Worm (Caenorhabditis elegans): ENCODE results near the gene pqn-37.

Gene pqn-37

DNA sequence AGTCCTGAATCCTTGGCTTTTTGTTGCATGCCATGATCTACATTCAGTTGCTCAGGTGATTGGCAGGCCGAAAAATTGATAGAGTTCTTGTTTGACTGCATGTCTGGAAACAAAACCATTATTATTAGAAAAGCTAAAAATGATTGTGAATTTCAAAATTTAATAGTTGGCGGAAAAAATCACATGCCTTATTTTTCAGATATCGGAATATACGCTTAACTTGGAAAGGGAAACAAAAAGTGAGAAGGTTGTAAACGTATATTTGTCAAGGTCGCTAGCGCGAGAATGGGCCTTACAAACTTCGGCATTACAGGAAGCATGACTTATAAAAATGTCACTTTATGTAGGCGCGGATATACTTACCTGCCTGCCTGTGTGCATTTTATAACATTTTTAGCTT is 21.3 kb upstream of the pqn-37 start, which contains the start of gene K09C4.9:
Gene K09C4.9, minus strand, starts transcription at position 101 of the 400 bp plus-strand sequence.
- TF ChIP-seq nhr-43 (tag; optimal IDR thresholded peaks at IDR 0.05; ENCODE audit: poor library complexity, severe bottlenecking): no peak

DNA sequence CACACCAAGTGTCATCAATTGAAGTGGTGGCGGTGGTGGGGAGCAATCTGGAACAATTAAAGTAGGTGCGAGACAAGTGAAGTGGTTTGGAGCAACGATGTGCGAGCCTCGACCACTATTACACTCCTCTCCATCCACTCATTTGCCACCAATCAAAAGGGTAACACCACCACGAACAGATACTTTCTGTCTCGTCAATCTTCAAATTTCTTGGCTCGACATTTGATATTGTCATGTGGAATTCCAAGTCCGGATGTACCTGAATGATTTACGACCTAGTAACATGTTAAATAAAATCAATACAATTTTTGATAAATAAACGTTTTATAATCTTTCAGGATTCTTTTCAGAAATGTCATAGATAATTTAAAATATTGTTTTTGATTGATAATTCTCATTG is 20.5 kb upstream of the pqn-37 start, which contains the start of gene sul-1:
Gene sul-1, minus strand, starts transcription at position 101 of the 400 bp plus-strand sequence.
- no peak for TF ChIP-seq ceh-9 (tag; optimal IDR thresholded peaks at IDR 0.05)
- TF ChIP-seq daf-12 (tag; optimal IDR thresholded peaks at IDR 0.05): no peak
- TF ChIP-seq nhr-12 (tag; optimal IDR thresholded peaks at IDR 0.05): no peak
- no peak for TF ChIP-seq lin-15B (tag; optimal IDR thresholded peaks at IDR 0.05)
- TF ChIP-seq unc-39 (tag; optimal IDR thresholded peaks at IDR 0.05): no peak
- no peak for TF ChIP-seq ceh-16 (tag; optimal IDR thresholded peaks at IDR 0.05)
- no peak for TF ChIP-seq ztf-4 (tag; optimal IDR thresholded peaks at IDR 0.05)

DNA sequence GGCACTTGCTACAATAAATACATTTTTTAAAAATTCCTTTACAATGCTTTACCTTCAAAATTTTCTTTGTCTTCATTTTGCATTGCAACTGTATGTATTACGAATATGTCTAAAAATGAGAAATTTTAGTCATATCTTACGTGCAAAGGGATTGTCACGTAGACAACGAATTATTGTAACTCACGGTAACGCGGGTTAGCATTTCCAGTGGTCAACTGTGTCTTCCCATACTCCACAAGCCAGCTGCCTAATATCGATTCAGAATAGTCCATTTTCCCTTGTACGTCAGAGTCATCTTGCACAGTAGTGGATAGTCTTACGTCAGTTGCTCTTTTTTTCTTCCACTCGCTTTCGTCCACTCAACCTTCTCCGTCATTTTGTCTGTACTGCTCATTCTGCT is 12.3 kb upstream of the pqn-37 start, which contains the start of gene fbxb-71:
Gene fbxb-71, plus strand, starts transcription at position 301 of the 400 bp plus-strand sequence.
- TF ChIP-seq nhr-25 (tag; optimal IDR thresholded peaks at IDR 0.05) (no peak), elt-2 (tag; optimal IDR thresholded peaks at IDR 0.05) (no peak)

DNA sequence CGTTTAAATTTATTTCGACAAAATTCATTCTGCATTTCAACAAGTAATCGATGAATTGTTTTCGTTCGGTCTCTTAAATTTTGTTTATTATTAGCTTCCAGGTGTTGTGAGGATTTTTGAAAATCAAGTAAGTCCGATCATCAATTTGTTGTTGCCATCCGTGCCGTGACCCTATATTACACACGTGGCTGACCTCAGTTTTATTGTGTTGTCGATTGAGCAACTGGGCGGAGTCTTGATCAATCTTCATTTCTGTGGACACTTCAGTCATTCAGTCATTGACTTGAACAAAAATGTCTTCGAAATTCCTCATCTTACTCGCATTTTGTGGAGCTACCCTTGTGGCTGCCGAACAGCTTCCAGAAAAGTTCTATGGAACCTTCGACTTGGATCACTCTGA is 10.2 kb upstream of the pqn-37 start, which contains the start of gene lbp-2:
Gene lbp-2, plus strand, starts transcription at position 102 of the 400 bp plus-strand sequence.
- TF ChIP-seq egl-5 (tag; optimal IDR thresholded peaks at IDR 0.05) (no peak), nfya-1 (tag; optimal IDR thresholded peaks at IDR 0.05; ENCODE audit: insufficient read depth) (peak; percentile 14)

DNA sequence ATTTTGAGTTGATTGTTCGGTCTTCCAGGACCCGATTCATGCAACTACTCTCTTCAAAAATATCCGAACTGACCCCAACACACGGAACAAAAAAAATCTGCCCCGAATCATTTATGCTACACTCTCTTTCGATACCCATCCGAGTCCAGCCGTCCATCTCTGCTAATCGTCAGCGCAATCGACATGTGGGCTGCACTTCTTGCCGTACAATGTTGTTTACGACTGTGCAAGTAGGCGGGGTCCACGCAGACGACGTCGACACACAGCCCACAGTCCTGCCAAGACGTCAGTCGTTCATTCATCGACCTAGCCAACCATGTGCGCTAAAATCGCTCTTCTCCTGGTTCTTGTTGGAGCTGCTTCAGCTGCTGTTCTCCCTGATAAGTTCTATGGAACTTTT is 8.5 kb upstream of the pqn-37 start, which contains the start of gene lbp-1:
Gene lbp-1, plus strand, starts transcription at position 301 of the 400 bp plus-strand sequence.
- TF ChIP-seq lin-39 (tag; optimal IDR thresholded peaks at IDR 0.05): peak; percentile 9
- no peak for TF ChIP-seq ztf-4 (tag; optimal IDR thresholded peaks at IDR 0.05)

DNA sequence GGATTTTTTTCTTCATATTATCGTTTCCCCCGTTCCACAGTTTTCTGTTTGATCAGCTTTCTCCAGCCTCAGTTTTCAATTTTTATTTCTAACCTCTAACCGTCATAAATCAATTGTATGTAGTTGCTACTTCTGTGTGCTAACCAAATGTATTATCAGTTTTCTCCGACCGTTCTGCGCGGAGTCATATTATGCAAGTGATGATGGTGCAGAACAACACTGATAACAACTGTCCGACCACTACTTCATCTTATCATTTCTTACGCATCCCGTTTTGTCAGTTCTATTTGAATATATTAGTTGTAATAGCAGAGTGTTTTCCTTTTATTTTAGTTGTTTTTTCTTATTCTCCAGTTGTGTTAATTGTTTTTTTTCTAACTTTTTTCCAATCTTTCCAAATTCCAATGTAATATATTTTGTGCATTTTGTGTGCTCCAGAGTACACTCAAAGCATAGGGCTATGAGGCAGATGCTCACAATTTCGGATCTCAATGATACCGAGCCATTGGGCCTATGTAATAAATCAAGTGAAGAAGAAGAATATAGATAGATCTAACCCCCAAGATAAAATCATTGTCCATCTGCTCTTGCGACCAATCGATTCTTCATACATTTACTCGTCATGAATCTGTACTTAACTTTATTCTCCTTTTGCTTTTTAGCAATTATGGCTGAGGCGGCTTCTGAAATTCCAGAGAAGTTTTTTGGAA is 6.6 kb upstream of the pqn-37 start, which contains the start of gene lbp-3:
Gene lbp-3, plus strand, starts transcription at position 589 of the 710 bp plus-strand sequence.
- TF ChIP-seq R02D3.7 (tag; optimal IDR thresholded peaks at IDR 0.05): no peak
- peak; percentile 100 for TF ChIP-seq pqm-1 (tag; optimal IDR thresholded peaks at IDR 0.05)
- peak; percentile 98 for TF ChIP-seq elt-2 (tag; optimal IDR thresholded peaks at IDR 0.05)

DNA sequence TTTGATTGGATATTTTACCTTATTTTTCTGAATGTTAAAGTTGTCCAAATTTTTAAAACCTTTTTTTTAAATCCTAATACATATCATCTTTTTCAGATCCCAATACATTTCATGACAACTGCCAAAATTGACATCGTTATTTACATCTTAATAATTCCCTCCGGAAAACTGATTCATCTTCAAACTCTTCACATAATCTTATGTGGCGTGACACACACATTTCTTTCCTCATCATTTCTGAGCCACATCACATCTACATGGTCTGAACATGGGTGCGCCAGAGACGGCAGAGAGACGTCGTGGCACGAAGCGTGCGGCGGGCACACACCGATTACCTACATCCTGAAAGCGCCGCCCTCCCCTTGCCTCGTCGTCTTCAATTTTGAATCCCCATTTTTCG is 2.2 kb upstream of the pqn-37 start, which contains the start of gene tba-9:
Gene tba-9, plus strand, starts transcription at position 301 of the 400 bp plus-strand sequence.
- TF ChIP-seq mdl-1 (tag; optimal IDR thresholded peaks at IDR 0.05) (no peak), mml-1 (tag; optimal IDR thresholded peaks at IDR 0.05) (no peak), eor-1 (tag; optimal IDR thresholded peaks at IDR 0.05) (no peak), elt-3 (tag; optimal IDR thresholded peaks at IDR 0.05) (no peak), ztf-4 (tag; optimal IDR thresholded peaks at IDR 0.05) (no peak), nhr-76 (tag; optimal IDR thresholded peaks at IDR 0.05) (no peak), egl-27 (tag; optimal IDR thresholded peaks at IDR 0.05) (no peak), nhr-11 (tag; optimal IDR thresholded peaks at IDR 0.05) (no peak), nhr-25 (tag; optimal IDR thresholded peaks at IDR 0.05) (no peak), unc-39 (tag; optimal IDR thresholded peaks at IDR 0.05) (no peak), aly-2 (tag; optimal IDR thresholded peaks at IDR 0.05) (no peak), nhr-77 (tag; optimal IDR thresholded peaks at IDR 0.05) (no peak), nhr-12 (tag; optimal IDR thresholded peaks at IDR 0.05) (no peak), ama-1 (optimal IDR thresholded peaks at IDR 0.05) (no peak), ceh-16 (tag; optimal IDR thresholded peaks at IDR 0.05) (no peak), lin-39 (tag; optimal IDR thresholded peaks at IDR 0.05) (no peak), R02D3.7 (tag; optimal IDR thresholded peaks at IDR 0.05) (no peak), nhr-237 (tag; optimal IDR thresholded peaks at IDR 0.05) (no peak)

DNA sequence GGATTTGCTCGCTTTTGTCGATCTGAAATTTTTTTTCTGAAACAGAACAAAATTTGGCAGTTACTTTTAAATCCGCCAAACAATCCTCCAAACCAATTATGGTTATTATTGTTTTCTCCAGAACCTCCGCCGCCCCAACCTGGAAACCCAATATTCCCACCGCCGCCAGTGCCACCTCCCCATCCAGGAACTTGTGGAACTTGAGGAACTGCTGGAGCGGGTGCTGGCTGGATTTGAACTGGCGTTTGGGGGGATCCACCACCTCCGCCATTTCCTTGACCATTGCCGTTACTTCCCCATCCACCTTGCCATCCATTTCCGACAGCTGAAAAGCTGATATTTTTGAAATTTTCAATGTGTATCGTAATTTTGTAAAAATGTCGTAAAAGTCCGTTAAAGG is 2.6 kb downstream of the pqn-37 start:
- TF ChIP-seq mdl-1 (tag; optimal IDR thresholded peaks at IDR 0.05): no peak
- no peak for TF ChIP-seq lsy-12 (tag; optimal IDR thresholded peaks at IDR 0.05)
- no peak for TF ChIP-seq nhr-25 (tag; optimal IDR thresholded peaks at IDR 0.05)
- TF ChIP-seq hmg-11 (tag; optimal IDR thresholded peaks at IDR 0.05): no peak
- TF ChIP-seq ama-1 (optimal IDR thresholded peaks at IDR 0.05): no peak
- TF ChIP-seq ztf-11 (tag; optimal IDR thresholded peaks at IDR 0.05): no peak
- TF ChIP-seq ceh-82 (tag; optimal IDR thresholded peaks at IDR 0.05): no peak
- TF ChIP-seq lin-15B (tag; optimal IDR thresholded peaks at IDR 0.05): no peak
- no peak for TF ChIP-seq nhr-67 (tag; optimal IDR thresholded peaks at IDR 0.05)
- TF ChIP-seq ZK546.5 (tag; optimal IDR thresholded peaks at IDR 0.05): no peak
- TF ChIP-seq nhr-77 (tag; optimal IDR thresholded peaks at IDR 0.05): no peak
- TF ChIP-seq nhr-76 (tag; optimal IDR thresholded peaks at IDR 0.05): no peak
- no peak for TF ChIP-seq unc-62 (GFP tag; optimal IDR thresholded peaks at IDR 0.05)
- TF ChIP-seq nhr-23 (tag; optimal IDR thresholded peaks at IDR 0.05): no peak
- no peak for TF ChIP-seq egl-27 (tag; optimal IDR thresholded peaks at IDR 0.05)

Measured in whole organism, L3 larva.